Fruit fly (Drosophila melanogaster) whole organism, embryonic: ENCODE data around the gene Mst89B.

Source experiments
- Abd-B ChIP-seq: fragments of 200-800 bp; sonication (Bioruptor generic); optimal IDR thresholded peaks from 2 replicates; lab custom pipeline; 2018; ENCODE audit warnings: missing biosample characterization, mild to moderate bottlenecking, missing genetic modification characterization, moderate library complexity
- CG10543 ChIP-seq: fragments of 200-800 bp; sonication (Bioruptor generic); optimal IDR thresholded peaks from 3 replicates; lab custom pipeline; 2017; ENCODE audit warnings: missing biosample characterization, mild to moderate bottlenecking, missing genetic modification characterization, moderate library complexity
- CG11504 ChIP-seq: fragments of 200-800 bp; sonication (Bioruptor generic); optimal IDR thresholded peaks from 3 replicates; lab custom pipeline; 2019; ENCODE audit warnings: missing biosample characterization, mild to moderate bottlenecking, missing genetic modification characterization, moderate library complexity
- CG11695 ChIP-seq: fragments of 200-800 bp; sonication (Bioruptor generic); IDR thresholded peaks from 3 replicates; pipeline ENCODE4 v1.3.6; 2022; ENCODE audit warnings: missing biosample characterization, missing genetic modification characterization
- CG12219 ChIP-seq: fragments of 200-800 bp; sonication (Bioruptor generic); optimal IDR thresholded peaks from 3 replicates; lab custom pipeline; 2018; ENCODE audit warnings: missing biosample characterization, mild to moderate bottlenecking, missing genetic modification characterization
- CG15601 ChIP-seq: fragments of 200-800 bp; sonication (Bioruptor generic); optimal IDR thresholded peaks from 3 replicates; lab custom pipeline; 2019; ENCODE audit warnings: missing biosample characterization, mild to moderate bottlenecking, missing genetic modification characterization, moderate library complexity
- CG18599 ChIP-seq: fragments of 200-800 bp; sonication (Bioruptor generic); optimal IDR thresholded peaks from 3 replicates; lab custom pipeline; 2017; ENCODE audit warnings: missing biosample characterization, missing genetic modification characterization, mild to moderate bottlenecking, moderate library complexity, missing genetic modification reagents
- CG5180 ChIP-seq: fragments of 200-800 bp; sonication (Bioruptor generic); optimal IDR thresholded peaks from 3 replicates; lab custom pipeline; 2017; ENCODE audit warnings: missing biosample characterization, missing genetic modification characterization, mild to moderate bottlenecking, moderate library complexity, missing genetic modification reagents
- CG7928 ChIP-seq: fragments of 200-800 bp; sonication (Bioruptor generic); optimal IDR thresholded peaks from 2 replicates; lab custom pipeline; 2017; ENCODE audit warnings: missing biosample characterization, mild to moderate bottlenecking, missing genetic modification characterization
- CG8290 ChIP-seq, 3 experiments: fragments of 200-800 bp; sonication (Bioruptor generic); optimal IDR thresholded peaks; 2 replicates each; lab custom pipeline; 2016 to 2019; ENCODE audit warnings: missing biosample characterization in 3 of 3, missing genetic modification characterization in 3 of 3, mild to moderate bottlenecking in 2 of 3, moderate library complexity in 1 of 3
- D19A ChIP-seq: fragments of 200-800 bp; optimal IDR thresholded peaks from 3 replicates; lab custom pipeline; 2019; ENCODE audit warnings: missing biosample characterization, mild to moderate bottlenecking, missing genetic modification characterization, moderate library complexity
- Deaf1 ChIP-seq: fragments of 200-800 bp; optimal IDR thresholded peaks from 3 replicates; lab custom pipeline; 2019; ENCODE audit warnings: missing biosample characterization, mild to moderate bottlenecking, missing genetic modification characterization, moderate library complexity
- Dip2 ChIP-seq: fragments of 200-800 bp; sonication (Bioruptor generic); IDR thresholded peaks from 2 replicates; pipeline ENCODE4 v1.3.6; 2022; ENCODE audit warnings: missing biosample characterization, missing genetic modification characterization
- Doc3 ChIP-seq: fragments of 200-800 bp; sonication (Bioruptor generic); IDR thresholded peaks from 3 replicates; pipeline ENCODE4 v1.3.6; 2022; ENCODE audit warnings: missing biosample characterization, missing genetic modification characterization; ENCODE audit not compliant: partially characterized antibody
- E2f1 ChIP-seq: fragments of 200-800 bp; sonication (Bioruptor generic); IDR thresholded peaks from 2 replicates; pipeline ENCODE4 v1.3.6; 2022; ENCODE audit warnings: missing biosample characterization, missing genetic modification characterization
- H2.0 ChIP-seq: fragments of 200-800 bp; sonication (Bioruptor generic); IDR thresholded peaks from 2 replicates; pipeline ENCODE4 v1.3.6; 2022; ENCODE audit warnings: missing biosample characterization, missing genetic modification characterization
- HHEX ChIP-seq: fragments of 200-800 bp; sonication (Bioruptor generic); optimal IDR thresholded peaks from 3 replicates; lab custom pipeline; 2017; ENCODE audit warnings: missing biosample characterization, mild to moderate bottlenecking, missing genetic modification characterization, missing genetic modification reagents
- HLH54F ChIP-seq: fragments of 200-800 bp; sonication (Bioruptor generic); optimal IDR thresholded peaks from 3 replicates; lab custom pipeline; 2016; ENCODE audit warnings: missing biosample characterization, missing genetic modification characterization
- Hey ChIP-seq: fragments of 200-800 bp; sonication (Bioruptor generic); optimal IDR thresholded peaks from 3 replicates; lab custom pipeline; 2018; ENCODE audit warnings: missing biosample characterization, mild to moderate bottlenecking, missing genetic modification characterization
- Hr39 ChIP-seq: fragments of >200 bp; optimal IDR thresholded peaks from 2 replicates; lab custom pipeline; 2017
- Jarid2 ChIP-seq: fragments of 200-800 bp; sonication (Bioruptor generic); optimal IDR thresholded peaks from 3 replicates; lab custom pipeline; 2017; ENCODE audit warnings: mild to moderate bottlenecking, missing biosample characterization, missing genetic modification reagents, missing genetic modification characterization
- Med ChIP-seq: fragments of 200-800 bp; sonication (Bioruptor generic); peaks from one replicate; lab custom pipeline; 2016; ENCODE audit warnings: missing biosample characterization, missing genetic modification characterization, mild to moderate bottlenecking, inconsistent platforms, moderate library complexity
- Meics ChIP-seq: fragments of 200-800 bp; sonication (Bioruptor generic); optimal IDR thresholded peaks from 2 replicates; lab custom pipeline; 2017; ENCODE audit warnings: missing biosample characterization, mild to moderate bottlenecking, missing genetic modification characterization
- Pdp1 ChIP-seq, 2 experiments: fragments of 200-800 bp; sonication (Bioruptor generic); optimal IDR thresholded peaks; 3 replicates each; lab custom pipeline; 2016; ENCODE audit warnings: missing biosample characterization in 2 of 2, missing genetic modification characterization in 2 of 2, mild to moderate bottlenecking in 1 of 2, moderate library complexity in 1 of 2
- Sox100B ChIP-seq: fragments of 200-800 bp; sonication (Bioruptor generic); optimal IDR thresholded peaks from 3 replicates; lab custom pipeline; 2018; ENCODE audit warnings: missing biosample characterization, mild to moderate bottlenecking, missing genetic modification characterization
- bbx ChIP-seq: fragments of 200-800 bp; sonication (Bioruptor generic); IDR thresholded peaks from 2 replicates; pipeline ENCODE4 v1.3.6; 2022; ENCODE audit warnings: missing biosample characterization, missing genetic modification characterization; ENCODE audit not compliant: partially characterized antibody
- btn ChIP-seq: fragments of 200-800 bp; sonication (Bioruptor generic); optimal IDR thresholded peaks from 2 replicates; lab custom pipeline; 2016; ENCODE audit warnings: missing biosample characterization, missing genetic modification characterization
- cg ChIP-seq: fragments of 200-800 bp; sonication (Bioruptor generic); optimal IDR thresholded peaks from 3 replicates; lab custom pipeline; 2019; ENCODE audit warnings: missing biosample characterization, mild to moderate bottlenecking, missing genetic modification characterization, moderate library complexity
- chif ChIP-seq, 2 experiments: fragments of 200-800 bp; sonication (Bioruptor generic); optimal IDR thresholded peaks; 3 replicates each; lab custom pipeline; 2016; ENCODE audit warnings: missing biosample characterization in 2 of 2, missing genetic modification characterization in 2 of 2
- ewg ChIP-seq: fragments of 200-800 bp; sonication (Bioruptor generic); optimal IDR thresholded peaks from 3 replicates; lab custom pipeline; 2017; ENCODE audit warnings: mild to moderate bottlenecking, missing biosample characterization, missing genetic modification reagents, missing genetic modification characterization
- grau ChIP-seq: fragments of 200-800 bp; optimal IDR thresholded peaks from 3 replicates; lab custom pipeline; 2019; ENCODE audit warnings: missing biosample characterization, mild to moderate bottlenecking, missing genetic modification characterization, moderate library complexity
- lov ChIP-seq, 2 experiments: fragments of 200-800 bp in 1 of 2; fragments of >200 bp in 1 of 2; sonication (Bioruptor generic) in 1 of 2; IDR thresholded peaks in 1 of 2; optimal IDR thresholded peaks in 1 of 2; 2 replicates in 1 of 2; 3 replicates in 1 of 2; pipeline versions ENCODE4 v1.3.6 to Lab custom; 2017 to 2022; ENCODE audit warnings: missing biosample characterization in 1 of 2, missing genetic modification characterization in 1 of 2
- nau ChIP-seq: fragments of 200-800 bp; sonication (Bioruptor generic); optimal IDR thresholded peaks from 3 replicates; lab custom pipeline; 2017; ENCODE audit warnings: missing biosample characterization, mild to moderate bottlenecking, missing genetic modification characterization, missing genetic modification reagents
- org-1 ChIP-seq: fragments of 200-800 bp; sonication (Bioruptor generic); optimal IDR thresholded peaks from 2 replicates; lab custom pipeline; 2017; ENCODE audit warnings: missing biosample characterization, missing genetic modification characterization
- pan ChIP-seq, 4 experiments: fragments of >200 bp in 3 of 4; fragments of 200-800 bp in 1 of 4; sonication (Bioruptor generic) in 1 of 4; optimal IDR thresholded peaks in 3 of 4; IDR thresholded peaks in 1 of 4; 2 replicates each; pipeline versions ENCODE4 v1.3.6 to Lab custom; 2017 to 2022; ENCODE audit warnings: missing biosample characterization in 2 of 4, missing genetic modification characterization in 2 of 4, mixed read lengths in 1 of 4
- phol ChIP-seq: fragments of 200-800 bp; sonication (Bioruptor generic); optimal IDR thresholded peaks from 3 replicates; lab custom pipeline; 2018; ENCODE audit warnings: missing biosample characterization, mild to moderate bottlenecking, missing genetic modification characterization, moderate library complexity
- schlank ChIP-seq: fragments of 200-800 bp; sonication (Bioruptor generic); optimal IDR thresholded peaks from 2 replicates; lab custom pipeline; 2018; ENCODE audit warnings: missing biosample characterization, mild to moderate bottlenecking, missing genetic modification characterization
- scrt ChIP-seq: fragments of 200-800 bp; sonication (Bioruptor generic); optimal IDR thresholded peaks from 2 replicates; lab custom pipeline; 2018; ENCODE audit warnings: missing biosample characterization, mild to moderate bottlenecking, missing genetic modification characterization, moderate library complexity
- sens ChIP-seq: fragments of 200-800 bp; sonication (Bioruptor generic); peaks from one replicate; lab custom pipeline; 2016; ENCODE audit warnings: missing biosample characterization, missing genetic modification characterization
- wor ChIP-seq: fragments of 200-800 bp; sonication (Bioruptor generic); IDR thresholded peaks from 2 replicates; pipeline ENCODE4 v1.3.6; 2022; ENCODE audit warnings: missing biosample characterization, missing genetic modification characterization

Mst89B gene

dm6 chr3R:16236713-16237641, 29.8 kb upstream of the Mst89B start (continued):
- TF ChIP-seq schlank (tag; lab: Kevin White, UChicago) (peak; percentile 92), Abd-B (peak; percentile 97), Med (peak; percentile 97), lov (optimal IDR thresholded peaks at IDR 0.05; lab: Kevin White, UChicago) (no peak), lov (GFP tag; IDR thresholded peaks at IDR 0.05; lab: Robert Waterston, UW) (no peak), Doc3 (GFP tag; lab: Robert Waterston, UW) (no peak), phol (tag; lab: Kevin White, UChicago) (peak; percentile 97), CG15601 (peak; percentile 98), CG12219 (GFP tag; lab: Kevin White, UChicago) (peak; percentile 94), Meics (peak; percentile 97)

- TF ChIP-seq CG7928 (GFP tag; lab: Kevin White, UChicago) (no peak), Dip2 (GFP tag; lab: Robert Waterston, UW) (no peak), pan (optimal IDR thresholded peaks at IDR 0.05; lab: Kevin White, UChicago) (no peak), pan (GFP tag; optimal IDR thresholded peaks at IDR 0.05 in 1 of 2, IDR thresholded peaks at IDR 0.05 in 1 of 2) (no peak), Sox100B (GFP tag; lab: Kevin White, UChicago) (peak; percentile 2), Pdp1 (GFP tag; optimal IDR thresholded peaks at IDR 0.05; lab: Kevin White, UChicago) (peak in 1 of 2 experiments; percentile 41), Med (peak; percentile 46), bbx (GFP tag; lab: Robert Waterston, UW) (no peak), Jarid2 (GFP tag; lab: Kevin White, UChicago) (no peak), wor (GFP tag; lab: Robert Waterston, UW) (no peak), HLH54F (GFP tag; lab: Kevin White, UChicago) (no peak), HHEX (GFP tag; lab: Kevin White, UChicago) (no peak), chif (GFP tag; optimal IDR thresholded peaks at IDR 0.05; lab: Kevin White, UChicago) (no peak), D19A (tag; lab: Kevin White, UChicago) (peak; percentile 64), grau (tag; lab: Kevin White, UChicago) (no peak), sens (GFP tag; lab: Kevin White, UChicago) (peak; percentile 65)
Observed at dm6 chr3R:16238016-16238710, 28.6 kb upstream of the Mst89B start.

- TF ChIP-seq nau (GFP tag; lab: Kevin White, UChicago) (no peak), Deaf1 (tag; lab: Kevin White, UChicago) (peak; percentile 41), Hey (tag; lab: Kevin White, UChicago) (peak; percentile 13), H2.0 (GFP tag; lab: Robert Waterston, UW) (no peak), cg (GFP tag; lab: Kevin White, UChicago) (peak; percentile 50), scrt (GFP tag; lab: Kevin White, UChicago) (peak; percentile 86), CG18599 (GFP tag; lab: Kevin White, UChicago) (peak; percentile 30), E2f1 (GFP tag; lab: Robert Waterston, UW) (no peak), CG8290 (GFP tag; optimal IDR thresholded peaks at IDR 0.05; lab: Kevin White, UChicago) (no peak), CG8290 (tag; optimal IDR thresholded peaks at IDR 0.05; lab: Kevin White, UChicago) (peak in 1 of 2 experiments; percentile 39), CG11504 (tag; lab: Kevin White, UChicago) (peak; percentile 25), org-1 (GFP tag; lab: Kevin White, UChicago) (no peak), CG5180 (peak; percentile 93), Hr39 (lab: Kevin White, UChicago) (no peak), btn (no peak), CG10543 (peak; percentile 5), ewg (GFP tag; lab: Kevin White, UChicago) (peak; percentile 19), CG11695 (GFP tag; lab: Robert Waterston, UW) (no peak)
Observed at dm6 chr3R:16239304-16239703, 27.5 kb upstream of the Mst89B start.
